Fruit fly (Drosophila melanogaster) whole organism, embryonic: ENCODE measurements around the gene hry.
A peak's percentile ranks its signal among the peaks of the same experiment; 100 is the strongest.

ENCODE experiments used
- Abd-B ChIP-seq: fragments of 200-800 bp; sonication (Bioruptor generic); optimal IDR thresholded peaks from 2 replicates; lab custom pipeline; 2018; ENCODE audit warnings: missing biosample characterization, mild to moderate bottlenecking, missing genetic modification characterization, moderate library complexity
- Bdp1 ChIP-seq: fragments of 200-800 bp; sonication (Bioruptor generic); optimal IDR thresholded peaks from 3 replicates; lab custom pipeline; 2016; ENCODE audit warnings: missing biosample characterization, missing genetic modification characterization
- CG1024 ChIP-seq: fragments of 200-800 bp; sonication (Bioruptor generic); IDR thresholded peaks from 2 replicates; pipeline ENCODE4 v1.3.6; 2022; ENCODE audit warnings: missing biosample characterization, missing genetic modification characterization
- CG10959 ChIP-seq: fragments of 200-800 bp; sonication (Bioruptor generic); IDR thresholded peaks from 2 replicates; pipeline ENCODE4 v1.3.6; 2022; ENCODE audit warnings: missing biosample characterization, missing genetic modification characterization
- CG11456 ChIP-seq: fragments of 200-800 bp; sonication (Bioruptor generic); IDR thresholded peaks from 3 replicates; pipeline ENCODE4 v1.3.6; 2022; ENCODE audit warnings: missing biosample characterization, missing genetic modification characterization
- CG11696 ChIP-seq: fragments of 200-800 bp; sonication (Bioruptor generic); IDR thresholded peaks from 2 replicates; pipeline ENCODE4 v1.3.6; 2022; ENCODE audit warnings: missing biosample characterization, missing genetic modification characterization
- CG13123 ChIP-seq: fragments of 200-800 bp; sonication (Bioruptor generic); optimal IDR thresholded peaks from 2 replicates; lab custom pipeline; 2016; ENCODE audit warnings: missing biosample characterization, missing genetic modification characterization
- CG13775 ChIP-seq: fragments of 200-800 bp; sonication (Bioruptor generic); optimal IDR thresholded peaks from 3 replicates; lab custom pipeline; 2017; ENCODE audit warnings: missing biosample characterization, mild to moderate bottlenecking, missing genetic modification characterization
- CG14441 ChIP-seq: fragments of 200-800 bp; sonication (Bioruptor generic); IDR thresholded peaks from 2 replicates; pipeline ENCODE4 v1.3.6; 2022; ENCODE audit warnings: missing biosample characterization, missing genetic modification characterization
- CG17612 ChIP-seq: fragments of 200-800 bp; sonication (Bioruptor generic); IDR thresholded peaks from 2 replicates; pipeline ENCODE4 v1.3.6; 2022; ENCODE audit warnings: missing biosample characterization, missing genetic modification characterization
- CG18764 ChIP-seq: fragments of 200-800 bp; sonication (Bioruptor generic); optimal IDR thresholded peaks from 3 replicates; lab custom pipeline; 2016; ENCODE audit warnings: missing biosample characterization, missing genetic modification characterization
- CG2129 ChIP-seq: fragments of 200-800 bp; sonication (Bioruptor generic); IDR thresholded peaks from 2 replicates; pipeline ENCODE4 v1.3.6; 2022; ENCODE audit warnings: missing biosample characterization, missing genetic modification characterization; ENCODE audit not compliant: partially characterized antibody
- CG2199 ChIP-seq: fragments of 200-800 bp; sonication (Bioruptor generic); IDR thresholded peaks from 3 replicates; pipeline ENCODE4 v1.3.6; 2022; ENCODE audit warnings: missing biosample characterization, missing genetic modification characterization
- CG32767 ChIP-seq: fragments of 200-800 bp; sonication (Bioruptor generic); IDR thresholded peaks from 2 replicates; pipeline ENCODE4 v1.3.6; 2022; ENCODE audit warnings: missing biosample characterization, missing genetic modification characterization
- CG3281 ChIP-seq: fragments of 200-800 bp; sonication (Bioruptor generic); optimal IDR thresholded peaks from 3 replicates; lab custom pipeline; 2017; ENCODE audit warnings: missing biosample characterization, mild to moderate bottlenecking, missing genetic modification characterization
- CG34376 ChIP-seq: fragments of 200-800 bp; sonication (Bioruptor generic); optimal IDR thresholded peaks from 2 replicates; lab custom pipeline; 2018; ENCODE audit warnings: missing biosample characterization, mild to moderate bottlenecking, missing genetic modification characterization
- CG3726 ChIP-seq: fragments of 200-800 bp; sonication (Bioruptor generic); IDR thresholded peaks from 3 replicates; pipeline ENCODE4, ENCODE4 v1.3.6; 2022; ENCODE audit warnings: missing biosample characterization, missing genetic modification characterization
- CG6654 ChIP-seq: fragments of 200-800 bp; sonication (Bioruptor generic); optimal IDR thresholded peaks from 2 replicates; lab custom pipeline; 2017; ENCODE audit warnings: missing biosample characterization, mild to moderate bottlenecking, missing genetic modification characterization
- CG7271 ChIP-seq: fragments of 200-800 bp; sonication (Bioruptor generic); optimal IDR thresholded peaks from 2 replicates; lab custom pipeline; 2018; ENCODE audit warnings: missing biosample characterization, mild to moderate bottlenecking, missing genetic modification characterization, moderate library complexity
- CG7745 ChIP-seq: fragments of 200-800 bp; sonication (Bioruptor generic); optimal IDR thresholded peaks from 2 replicates; lab custom pipeline; 2018; ENCODE audit warnings: missing biosample characterization, mild to moderate bottlenecking, missing genetic modification characterization, moderate library complexity
- CG8089 ChIP-seq: fragments of 200-800 bp; sonication (Bioruptor generic); optimal IDR thresholded peaks from 3 replicates; lab custom pipeline; 2016; ENCODE audit warnings: missing biosample characterization, missing genetic modification characterization
- CG9817 ChIP-seq: fragments of 200-800 bp; sonication (Bioruptor generic); optimal IDR thresholded peaks from 2 replicates; lab custom pipeline; 2018; ENCODE audit warnings: missing biosample characterization, mild to moderate bottlenecking, missing genetic modification characterization, moderate library complexity
- CG9932 ChIP-seq: fragments of 200-800 bp; sonication (Bioruptor generic); IDR thresholded peaks from 2 replicates; pipeline ENCODE4 v1.3.6; 2022; ENCODE audit warnings: missing biosample characterization, missing genetic modification characterization
- D ChIP-seq, 2 experiments: fragments of 200-800 bp in 1 of 2; fragments of >200 bp in 1 of 2; sonication (Bioruptor generic) in 1 of 2; optimal IDR thresholded peaks; 2 replicates in 1 of 2; 3 replicates in 1 of 2; lab custom pipeline; 2017; ENCODE audit warnings: mild to moderate bottlenecking in 1 of 2, missing biosample characterization in 1 of 2, missing genetic modification characterization in 1 of 2, missing genetic modification reagents in 1 of 2
- GATAe ChIP-seq: fragments of 200-800 bp; sonication (Bioruptor generic); conservative IDR thresholded peaks from 2 replicates; pipeline ENCODE4 v1.3.6; 2022; ENCODE audit warnings: missing biosample characterization, missing genetic modification characterization
- Gsc ChIP-seq: fragments of 200-800 bp; sonication (Bioruptor generic); IDR thresholded peaks from 2 replicates; pipeline ENCODE4 v1.3.6; 2022; ENCODE audit warnings: missing biosample characterization, missing genetic modification characterization
- Hmx ChIP-seq: fragments of 200-800 bp; sonication (Bioruptor generic); optimal IDR thresholded peaks from 2 replicates; lab custom pipeline; 2016; ENCODE audit warnings: missing biosample characterization, missing genetic modification characterization
- Hr3 ChIP-seq: fragments of 200-800 bp; sonication (Bioruptor generic); optimal IDR thresholded peaks from 3 replicates; lab custom pipeline; 2016; ENCODE audit warnings: missing biosample characterization, missing genetic modification characterization
- Hr39 ChIP-seq: fragments of >200 bp; optimal IDR thresholded peaks from 2 replicates; lab custom pipeline; 2017
- Lhr ChIP-seq: fragments of 200-800 bp; sonication (Bioruptor generic); optimal IDR thresholded peaks from 3 replicates; lab custom pipeline; 2017; ENCODE audit warnings: mild to moderate bottlenecking, missing biosample characterization, missing genetic modification reagents, missing genetic modification characterization
- Lpt ChIP-seq: fragments of >200 bp; optimal IDR thresholded peaks from 2 replicates; lab custom pipeline; 2018; ENCODE audit warnings: missing biosample characterization, missing genetic modification characterization
- Nf-YA ChIP-seq: fragments of 200-800 bp; sonication (Bioruptor generic); IDR thresholded peaks from 2 replicates; pipeline ENCODE4 v1.3.6; 2022; ENCODE audit warnings: missing biosample characterization, missing genetic modification characterization
- Nf-YC ChIP-seq: fragments of 200-800 bp; optimal IDR thresholded peaks from 3 replicates; lab custom pipeline; 2019; ENCODE audit warnings: missing biosample characterization, mild to moderate bottlenecking, missing genetic modification characterization, moderate library complexity
- Sin3A ChIP-seq: fragments of >200 bp; optimal IDR thresholded peaks from 2 replicates; lab custom pipeline; 2018
- Spps ChIP-seq: fragments of 200-800 bp; sonication (Bioruptor generic); optimal IDR thresholded peaks from 2 replicates; lab custom pipeline; 2018; ENCODE audit warnings: missing biosample characterization, mild to moderate bottlenecking, missing genetic modification characterization
- Tbp ChIP-seq: fragments of >200 bp; optimal IDR thresholded peaks from 2 replicates; lab custom pipeline; 2018; ENCODE audit warnings: missing biosample characterization, missing genetic modification characterization
- YL-1 ChIP-seq: fragments of 200-800 bp; sonication (Bioruptor generic); optimal IDR thresholded peaks from 3 replicates; lab custom pipeline; 2017; ENCODE audit warnings: missing biosample characterization, mild to moderate bottlenecking, missing genetic modification characterization
- ac ChIP-seq: fragments of 200-800 bp; sonication (Bioruptor generic); optimal IDR thresholded peaks from 3 replicates; lab custom pipeline; 2017; ENCODE audit warnings: missing biosample characterization, mild to moderate bottlenecking, missing genetic modification characterization
- ato ChIP-seq: fragments of 200-800 bp; sonication (Bioruptor generic); IDR thresholded peaks from 2 replicates; pipeline ENCODE4 v1.3.6; 2022; ENCODE audit warnings: missing biosample characterization, missing genetic modification characterization; ENCODE audit not compliant: partially characterized antibody
- cas ChIP-seq: fragments of 200-800 bp; sonication (Bioruptor generic); IDR thresholded peaks from 2 replicates; pipeline ENCODE4 v1.3.6; 2022; ENCODE audit warnings: missing biosample characterization, missing genetic modification characterization
- dm ChIP-seq: fragments of 200-800 bp; sonication (Bioruptor generic); optimal IDR thresholded peaks from 3 replicates; lab custom pipeline; 2016; ENCODE audit warnings: missing biosample characterization, missing genetic modification characterization
- dpn ChIP-seq, 2 experiments: fragments of 200-800 bp; sonication (Bioruptor generic); optimal IDR thresholded peaks; 3 replicates each; lab custom pipeline; 2016; ENCODE audit warnings: missing biosample characterization in 2 of 2, missing genetic modification characterization in 2 of 2
- gro ChIP-seq: fragments of 200-800 bp; sonication (Bioruptor generic); optimal IDR thresholded peaks from 2 replicates; lab custom pipeline; 2016; ENCODE audit warnings: missing biosample characterization, missing genetic modification characterization
- jumu ChIP-seq: fragments of 200-800 bp; sonication (Bioruptor generic); optimal IDR thresholded peaks from 3 replicates; lab custom pipeline; 2016; ENCODE audit warnings: missing biosample characterization, missing genetic modification characterization
- prd ChIP-seq, 3 experiments: fragments of >200 bp in 2 of 3; fragments of 200-800 bp in 1 of 3; sonication (Bioruptor generic) in 1 of 3; optimal IDR thresholded peaks in 2 of 3; IDR thresholded peaks in 1 of 3; 2 replicates in 2 of 3; 3 replicates in 1 of 3; pipeline versions ENCODE4 v1.3.6 to Lab custom; 2017 to 2022; ENCODE audit warnings: missing biosample characterization in 1 of 3, missing genetic modification characterization in 1 of 3
- scrt ChIP-seq: fragments of 200-800 bp; sonication (Bioruptor generic); optimal IDR thresholded peaks from 2 replicates; lab custom pipeline; 2018; ENCODE audit warnings: missing biosample characterization, mild to moderate bottlenecking, missing genetic modification characterization, moderate library complexity
- shn ChIP-seq: fragments of 200-800 bp; sonication (Bioruptor generic); optimal IDR thresholded peaks from 3 replicates; lab custom pipeline; 2016; ENCODE audit warnings: missing biosample characterization, missing genetic modification characterization
- slbo ChIP-seq: fragments of 200-800 bp; sonication (Bioruptor generic); IDR thresholded peaks from 2 replicates; pipeline ENCODE4 v1.3.6; 2022; ENCODE audit warnings: missing biosample characterization, missing genetic modification characterization
- sqz ChIP-seq: fragments of 200-800 bp; sonication (Bioruptor generic); optimal IDR thresholded peaks from 3 replicates; lab custom pipeline; 2018; ENCODE audit warnings: missing biosample characterization, mild to moderate bottlenecking, missing genetic modification characterization
- sug ChIP-seq: fragments of 200-800 bp; optimal IDR thresholded peaks from 2 replicates; lab custom pipeline; 2019; ENCODE audit warnings: missing biosample characterization, mild to moderate bottlenecking, missing genetic modification characterization, moderate library complexity
- trem ChIP-seq: fragments of 200-800 bp; optimal IDR thresholded peaks from 3 replicates; lab custom pipeline; 2019; ENCODE audit warnings: missing biosample characterization, mild to moderate bottlenecking, missing genetic modification characterization, moderate library complexity
- trh ChIP-seq: fragments of 200-800 bp; sonication (Bioruptor generic); optimal IDR thresholded peaks from 2 replicates; lab custom pipeline; 2016; ENCODE audit warnings: missing biosample characterization, missing genetic modification characterization

Gene hry

dm6 chr3L:8688694-8689291, 13.2 kb downstream of the hry start (continued):
- TF ChIP-seq slbo (GFP tag; lab: Robert Waterston, UW) (peak; percentile 15; the same call in 1 of the 2 replicates), ac (GFP tag; lab: Kevin White, UChicago) (no peak), gro (GFP tag; lab: Kevin White, UChicago) (no peak), Nf-YC (tag; lab: Kevin White, UChicago) (no peak), CG13123 (GFP tag; lab: Kevin White, UChicago) (no peak), CG2199 (GFP tag; lab: Robert Waterston, UW) (no peak), Abd-B (GFP tag; lab: Kevin White, UChicago) (no peak), trem (no peak), CG1024 (no peak), CG11456 (GFP tag; lab: Robert Waterston, UW) (0 out of 3 replicates have a peak, but pooled peaks have one; percentile 37), Bdp1 (no peak), sqz (GFP tag; lab: Kevin White, UChicago) (no peak), ato (GFP tag; lab: Robert Waterston, UW) (no peak), CG3281 (GFP tag; lab: Kevin White, UChicago) (no peak), CG7271 (tag; lab: Kevin White, UChicago) (no peak), CG8089 (no peak), CG2129 (GFP tag; lab: Robert Waterston, UW) (no peak), CG18764 (GFP tag; lab: Kevin White, UChicago) (no peak), CG6654 (GFP tag; lab: Kevin White, UChicago) (no peak), Tbp (GFP tag; lab: Kevin White, UChicago) (no peak), trh (GFP tag; lab: Kevin White, UChicago) (no peak), Spps (tag; lab: Kevin White, UChicago) (no peak), sug (tag; lab: Kevin White, UChicago) (peak; percentile 6), CG9932 (GFP tag; lab: Robert Waterston, UW) (0 out of 2 replicates have a peak, but pooled peaks have one; percentile 7), Nf-YA (GFP tag; lab: Robert Waterston, UW) (no peak), CG32767 (GFP tag; lab: Robert Waterston, UW) (no peak), D (optimal IDR thresholded peaks at IDR 0.05; lab: Kevin White, UChicago) (no peak), D (GFP tag; optimal IDR thresholded peaks at IDR 0.05; lab: Kevin White, UChicago) (no peak), CG13775 (GFP tag; lab: Kevin White, UChicago) (no peak), Hr3 (GFP tag; lab: Kevin White, UChicago) (no peak), YL-1 (GFP tag; lab: Kevin White, UChicago) (no peak), Sin3A (lab: Kevin White, UChicago) (no peak), CG11696 (GFP tag; lab: Robert Waterston, UW) (no peak), CG14441 (GFP tag; lab: Robert Waterston, UW) (no peak), shn (GFP tag; lab: Kevin White, UChicago) (no peak), prd (optimal IDR thresholded peaks at IDR 0.05; lab: Kevin White, UChicago) (no peak), prd (GFP tag; IDR thresholded peaks at IDR 0.05; lab: Robert Waterston, UW) (no peak), CG17612 (no peak), CG7745 (tag; lab: Kevin White, UChicago) (no peak), CG3726 (GFP tag; lab: Robert Waterston, UW) (no peak), CG10959 (no peak), dm (GFP tag; lab: Kevin White, UChicago) (no peak), jumu (GFP tag; lab: Kevin White, UChicago) (no peak), dpn (GFP tag; optimal IDR thresholded peaks at IDR 0.05; lab: Kevin White, UChicago) (no peak), Lpt (GFP tag; lab: Kevin White, UChicago) (no peak), Hr39 (lab: Kevin White, UChicago) (no peak), scrt (GFP tag; lab: Kevin White, UChicago) (no peak), CG34376 (peak; percentile 28), cas (no peak), Gsc (no peak), Hmx (GFP tag; lab: Kevin White, UChicago) (no peak), GATAe (GFP tag; lab: Robert Waterston, UW) (no peak), Lhr (GFP tag; lab: Kevin White, UChicago) (no peak), CG9817 (no peak)
